Fruit fly (Drosophila melanogaster): Measurements from ENCODE around the gene CG11601.

Gene CG11601

dm6 chr2L:240176-240769 lies 42.8 kb downstream of the CG11601 start:
- no peak for TF ChIP-seq noc (tag; optimal IDR thresholded peaks at IDR 0.05)

- no peak for TF ChIP-seq noc (tag; optimal IDR thresholded peaks at IDR 0.05)
These were observed 50.9 kb downstream of the CG11601 start, which contains the start of gene CG13693 for dm6 chr2L:232187-232586. Gene CG13693, plus strand, starts transcription at chr2L:232487.

Data from whole organism, larva.